Fruit fly (Drosophila melanogaster) Kc167 (cell line): ENCODE results near the gene PolD3.

Source experiments
- Myc ChIP-seq: fragments of >200 bp; optimal IDR thresholded peaks from 2 replicates; lab custom pipeline; 2017; ENCODE audit warnings: missing external identifiers
- Sin3A ChIP-seq: fragments of >200 bp; optimal IDR thresholded peaks from 2 replicates; lab custom pipeline; 2018; ENCODE audit warnings: missing external identifiers
- h ChIP-seq: fragments of >200 bp; optimal IDR thresholded peaks from 3 replicates; lab custom pipeline; 2018; ENCODE audit warnings: missing external identifiers
- psq ChIP-seq: fragments of >200 bp; optimal IDR thresholded peaks from 2 replicates; lab custom pipeline; 2017; ENCODE audit warnings: missing external identifiers
- ttk ChIP-seq: sonication (Bioruptor generic); optimal IDR thresholded peaks from 2 replicates; lab custom pipeline; 2017; ENCODE audit warnings: missing external identifiers

DNA sequence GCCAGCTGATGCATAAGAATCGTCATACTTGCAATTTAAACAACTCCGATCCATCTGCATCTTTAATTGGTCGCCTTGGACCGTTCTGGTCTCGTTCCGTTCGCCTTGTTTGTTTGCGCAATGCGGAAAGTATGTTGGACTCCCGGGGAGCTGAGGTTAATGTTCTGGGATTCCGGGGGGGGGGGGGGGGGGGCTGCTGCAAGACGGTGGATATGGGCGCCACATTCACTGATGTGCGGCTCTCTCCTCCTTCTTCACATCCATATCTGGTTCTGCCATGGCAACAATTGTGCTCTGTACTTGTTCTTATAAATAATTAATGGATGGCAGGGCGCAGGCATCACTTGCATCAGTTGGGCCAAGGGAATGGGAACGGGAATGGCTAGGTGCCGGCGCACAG is 12.7 kb downstream of the PolD3 start:
- TF ChIP-seq Myc, result no peak
- TF ChIP-seq ttk, result no peak
- no peak for TF ChIP-seq psq
- no peak for TF ChIP-seq h (lab: Kevin White, UChicago)
- no peak for TF ChIP-seq Sin3A (lab: Kevin White, UChicago)
